Worm (Caenorhabditis elegans): ENCODE data around the gene jun-1.

- TF ChIP-seq T22C8.4 (GFP tag; IDR thresholded peaks at IDR 0.05): no peak
- TF ChIP-seq cog-1 (tag; optimal IDR thresholded peaks at IDR 0.05): no peak
- no peak for TF ChIP-seq flt-1 (GFP tag; IDR thresholded peaks at IDR 0.05)
- no peak for TF ChIP-seq ztf-23 (GFP tag; IDR thresholded peaks at IDR 0.05)
- no peak for TF ChIP-seq tab-1 (GFP tag; IDR thresholded peaks at IDR 0.05)
- TF ChIP-seq ztf-29 (GFP tag; IDR thresholded peaks at IDR 0.05): no peak
These were observed 54.8 kb downstream of the jun-1 start, which contains the start of gene T23G7.3 for ce11 chrII:9167730-9168129.

Data from whole organism, midembryonic.